Worm (Caenorhabditis elegans) whole organism, midembryonic: ENCODE measurements around the gene F55A11.1.

Experiments
- T22C8.4 ChIP-seq: fragments of 200-800 bp; sonication (Bioruptor generic); IDR thresholded peaks from 2 replicates; pipeline ENCODE4 v1.3.6; 2022; ENCODE audit warnings: missing genetic modification characterization, missing compliant biosample characterization
- cog-1 ChIP-seq: sonication (generic microtip); optimal IDR thresholded peaks from 2 replicates; lab custom pipeline; 2016; ENCODE audit warnings: missing genetic modification characterization, missing compliant biosample characterization
- flt-1 ChIP-seq: fragments of 200-800 bp; sonication (Bioruptor generic); IDR thresholded peaks from 2 replicates; pipeline ENCODE4 v1.3.6; 2022; ENCODE audit warnings: missing genetic modification characterization, missing compliant biosample characterization
- klf-2 ChIP-seq: fragments of 200-800 bp; sonication (Bioruptor generic); conservative IDR thresholded peaks from 2 replicates; pipeline ENCODE4 v1.3.6; 2022; ENCODE audit warnings: missing genetic modification reagents, missing genetic modification characterization, missing compliant biosample characterization
- med-1 ChIP-seq: sonication (generic microtip); optimal IDR thresholded peaks from 2 replicates; lab custom pipeline; 2017; ENCODE audit warnings: missing genetic modification characterization, mild to moderate bottlenecking, missing compliant biosample characterization, antibody characterized with exemption, missing genetic modification reagents; ENCODE audit not compliant: insufficient read depth
- ref-1 ChIP-seq: fragments of 200-800 bp; sonication (Bioruptor generic); conservative IDR thresholded peaks from 2 replicates; pipeline ENCODE4 v1.3.6; 2022; ENCODE audit warnings: missing genetic modification reagents, missing genetic modification characterization, missing compliant biosample characterization
- ztf-29 ChIP-seq: fragments of 200-800 bp; sonication (Bioruptor generic); IDR thresholded peaks from 2 replicates; pipeline ENCODE4 v1.3.6; 2022; ENCODE audit warnings: missing genetic modification reagents, missing genetic modification characterization, missing compliant biosample characterization

ce11 chrV:11787742-11788238 is 23.6 kb upstream of the F55A11.1 start, which contains the start of gene F55A11.8:
- TF ChIP-seq ztf-29 (GFP tag; lab: Robert Waterston, UW) (no peak), klf-2 (GFP tag; lab: Robert Waterston, UW) (no peak), med-1 (GFP tag; lab: Kevin White, UChicago) (no peak), T22C8.4 (no peak), ref-1 (GFP tag; lab: Robert Waterston, UW) (no peak), flt-1 (no peak), cog-1 (tag; lab: Kevin White, UChicago) (no peak)
